Fruit fly (Drosophila melanogaster) whole organism, adult: ENCODE data around the gene Slbp.
A peak's percentile ranks its signal among the peaks of the same experiment; 100 is the strongest.

Experiments
- CG7045 ChIP-seq: fragments of 200-800 bp; sonication (Bioruptor generic); optimal IDR thresholded peaks from 2 replicates; lab custom pipeline; 2017; ENCODE audit warnings: missing biosample characterization, mild to moderate bottlenecking, missing genetic modification characterization
- Crg-1 ChIP-seq: fragments of 200-800 bp; sonication (Bioruptor generic); optimal IDR thresholded peaks from 2 replicates; lab custom pipeline; 2016; ENCODE audit warnings: missing biosample characterization, missing genetic modification characterization

DNA sequence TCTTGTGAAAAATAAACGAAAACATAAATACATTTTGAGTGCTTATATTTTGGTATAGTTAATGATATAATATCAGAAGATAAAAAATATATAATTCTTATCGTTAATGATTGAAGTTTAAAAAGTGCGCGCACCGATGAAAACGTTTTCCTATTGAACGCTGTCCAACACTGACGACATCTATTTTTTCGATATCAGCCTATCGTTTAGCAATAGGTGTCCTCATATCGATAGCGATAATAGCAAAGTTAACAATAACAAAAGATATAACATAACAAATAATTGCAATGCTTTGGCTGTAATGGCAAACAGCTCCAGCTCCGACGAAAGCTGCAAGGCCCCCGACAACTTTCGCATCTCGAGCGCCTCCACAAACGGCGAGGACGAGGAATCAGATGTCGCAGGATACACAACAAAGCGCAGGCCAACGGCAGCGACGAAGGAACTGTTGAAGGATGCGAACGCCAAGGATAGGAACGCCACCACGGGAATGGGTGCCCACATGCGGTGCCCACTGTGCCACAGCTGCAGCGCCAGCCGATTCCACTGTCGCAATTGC, 36.8 kb downstream of the Slbp start, which contains the start of gene Atg14:
- TF ChIP-seq Crg-1 = peak; percentile 40
- no peak for TF ChIP-seq CG7045 (GFP tag; lab: Kevin White, UChicago)
